Worm (Caenorhabditis elegans): ENCODE data around the gene ZK637.14.

ce11 chrIII:8934378-8934777 lies 45.4 kb upstream of the ZK637.14 start:
- TF ChIP-seq nhr-76 (tag; optimal IDR thresholded peaks at IDR 0.05), result no peak
- no peak for TF ChIP-seq elt-3 (tag; optimal IDR thresholded peaks at IDR 0.05)
- no peak for TF ChIP-seq ztf-4 (tag; optimal IDR thresholded peaks at IDR 0.05)
- no peak for TF ChIP-seq nhr-11 (tag; optimal IDR thresholded peaks at IDR 0.05)
- no peak for TF ChIP-seq nhr-12 (tag; optimal IDR thresholded peaks at IDR 0.05)

All from whole organism, L3 larva.